Worm (Caenorhabditis elegans) whole organism, L1 larva: Measurements from ENCODE around the gene ZC513.3.
A peak's percentile ranks its signal among the peaks of the same experiment; 100 is the strongest.

Experiments
- Y116A8C.19 ChIP-seq: sonication (generic microtip); optimal IDR thresholded peaks from 2 replicates; lab custom pipeline; 2016; ENCODE audit warnings: missing compliant biosample characterization, missing genetic modification characterization, borderline replicate concordance
- aha-1 ChIP-seq: fragments of 150-350 bp; optimal IDR thresholded peaks from 2 replicates; lab custom pipeline; 2014; ENCODE audit warnings: missing biosample characterization, missing genetic modification characterization
- alr-1 ChIP-seq: fragments of 200-800 bp; sonication (Bioruptor generic); optimal IDR thresholded peaks from 2 replicates; lab custom pipeline; 2018; ENCODE audit warnings: borderline replicate concordance, mild to moderate bottlenecking, missing genetic modification characterization, missing compliant biosample characterization
- ama-1 ChIP-seq: fragments of 150-350 bp; optimal IDR thresholded peaks from 2 replicates; lab custom pipeline; 2014
- blmp-1 ChIP-seq: fragments of 150-350 bp; optimal IDR thresholded peaks from 2 replicates; lab custom pipeline; 2014; ENCODE audit warnings: missing biosample characterization, missing genetic modification characterization
- ceh-63 ChIP-seq: fragments of 200-800 bp; sonication (Bioruptor generic); optimal IDR thresholded peaks from 2 replicates; lab custom pipeline; 2018; ENCODE audit warnings: mild to moderate bottlenecking, missing genetic modification characterization, missing compliant biosample characterization
- ceh-8 ChIP-seq: fragments of 200-800 bp; sonication (Bioruptor generic); optimal IDR thresholded peaks from 2 replicates; lab custom pipeline; 2018; ENCODE audit warnings: mild to moderate bottlenecking, missing genetic modification characterization, moderate library complexity, missing compliant biosample characterization
- ces-1 ChIP-seq: fragments of 150-350 bp; optimal IDR thresholded peaks from 2 replicates; lab custom pipeline; 2014; ENCODE audit warnings: missing biosample characterization, missing genetic modification reagents, missing genetic modification characterization
- dpl-1 ChIP-seq, 3 experiments: fragments of 150-350 bp in 2 of 3; sonication (generic microtip) in 1 of 3; optimal IDR thresholded peaks; 2 replicates each; lab custom pipeline; 2014 to 2017; ENCODE audit warnings: missing biosample characterization in 3 of 3, missing genetic modification characterization in 3 of 3, missing genetic modification reagents in 3 of 3
- dsc-1 ChIP-seq: sonication (generic microtip); optimal IDR thresholded peaks from 2 replicates; lab custom pipeline; 2016; ENCODE audit warnings: mild to moderate bottlenecking, missing genetic modification characterization, missing compliant biosample characterization
- efl-1 ChIP-seq, 4 experiments: fragments of 150-350 bp; optimal IDR thresholded peaks in 3 of 4; peaks in 1 of 4; 1 replicate in 1 of 4; 2 replicates in 3 of 4; lab custom pipeline; 2014; ENCODE audit warnings: missing biosample characterization in 2 of 4, missing genetic modification characterization in 2 of 4, missing genetic modification reagents in 2 of 4
- efl-3 ChIP-seq: fragments of 200-800 bp; sonication (Bioruptor generic); optimal IDR thresholded peaks from 2 replicates; lab custom pipeline; 2018; ENCODE audit warnings: mild to moderate bottlenecking, missing genetic modification characterization, missing compliant biosample characterization
- egl-13 ChIP-seq: sonication (generic microtip); optimal IDR thresholded peaks from 2 replicates; lab custom pipeline; 2016; ENCODE audit warnings: missing genotype, missing genetic modification reagents, missing genetic modification characterization, missing compliant biosample characterization
- elt-2 ChIP-seq: sonication (generic microtip); optimal IDR thresholded peaks from 2 replicates; lab custom pipeline; 2016; ENCODE audit warnings: missing genetic modification characterization, mild to moderate bottlenecking, inconsistent platforms, missing compliant biosample characterization, missing genetic modification reagents
- ets-5 ChIP-seq: fragments of 200-800 bp; sonication (Bioruptor generic); IDR thresholded peaks from 2 replicates; pipeline ENCODE4 v1.3.6; 2022; ENCODE audit warnings: missing genetic modification characterization, missing compliant biosample characterization
- fkh-10 ChIP-seq: sonication (generic microtip); optimal IDR thresholded peaks from 2 replicates; lab custom pipeline; 2017; ENCODE audit warnings: missing biosample characterization, missing genetic modification reagents, missing genetic modification characterization
- fkh-4 ChIP-seq: sonication (generic microtip); optimal IDR thresholded peaks from 2 replicates; lab custom pipeline; 2016; ENCODE audit warnings: missing compliant biosample characterization, missing genetic modification characterization, borderline replicate concordance
- hlh-17 ChIP-seq: fragments of 200-800 bp; sonication (Bioruptor generic); optimal IDR thresholded peaks from 2 replicates; lab custom pipeline; 2018; ENCODE audit warnings: missing genetic modification characterization, mild to moderate bottlenecking, missing compliant biosample characterization, moderate library complexity, borderline replicate concordance
- irx-1 ChIP-seq: sonication (generic microtip); optimal IDR thresholded peaks from 2 replicates; lab custom pipeline; 2016; ENCODE audit warnings: missing genetic modification characterization, missing compliant biosample characterization
- isw-1 ChIP-seq: fragments of 200-800 bp; sonication (Bioruptor generic); IDR thresholded peaks from 2 replicates; pipeline ENCODE4 v1.3.6; 2022; ENCODE audit warnings: missing genetic modification characterization, missing compliant biosample characterization
- lin-13 ChIP-seq: fragments of 150-350 bp; optimal IDR thresholded peaks from 2 replicates; lab custom pipeline; 2014; ENCODE audit warnings: missing biosample characterization, missing genetic modification reagents, missing genetic modification characterization
- lin-14 ChIP-seq: fragments of 200-800 bp; sonication (Bioruptor generic); optimal IDR thresholded peaks from 2 replicates; lab custom pipeline; 2018; ENCODE audit warnings: mild to moderate bottlenecking, missing genetic modification characterization, moderate library complexity, missing compliant biosample characterization
- lin-15B ChIP-seq: fragments of 150-350 bp; sonication (generic microtip); optimal IDR thresholded peaks from 3 replicates; lab custom pipeline; 2014; ENCODE audit warnings: missing biosample characterization, missing genetic modification characterization
- lin-35 ChIP-seq, 2 experiments: fragments of 150-350 bp; optimal IDR thresholded peaks; 2 replicates each; lab custom pipeline; 2014; ENCODE audit warnings: missing biosample characterization in 2 of 2, missing genetic modification characterization in 2 of 2, missing genetic modification reagents in 2 of 2
- lin-39 ChIP-seq: fragments of 150-350 bp; optimal IDR thresholded peaks from 2 replicates; lab custom pipeline; 2014; ENCODE audit warnings: missing biosample characterization, missing genetic modification reagents, missing genetic modification characterization
- lsy-2 ChIP-seq, 2 experiments: fragments of 150-350 bp; optimal IDR thresholded peaks; 2 replicates each; lab custom pipeline; 2014; ENCODE audit warnings: missing biosample characterization in 2 of 2, missing genetic modification characterization in 2 of 2
- mdl-1 ChIP-seq, 2 experiments: fragments of 150-350 bp; optimal IDR thresholded peaks; 2 replicates each; lab custom pipeline; 2014 to 2017; ENCODE audit warnings: missing biosample characterization in 2 of 2, missing genetic modification characterization in 2 of 2, inconsistent platforms in 1 of 2
- mep-1 ChIP-seq: fragments of 150-350 bp; optimal IDR thresholded peaks from 2 replicates; lab custom pipeline; 2014; ENCODE audit warnings: missing biosample characterization, missing genetic modification characterization
- nhr-20 ChIP-seq: sonication (generic microtip); optimal IDR thresholded peaks from 2 replicates; lab custom pipeline; 2016; ENCODE audit warnings: mild to moderate bottlenecking, missing genetic modification characterization, missing compliant biosample characterization
- nhr-47 ChIP-seq: sonication (generic microtip); optimal IDR thresholded peaks from 2 replicates; lab custom pipeline; 2016; ENCODE audit warnings: mild to moderate bottlenecking, missing genetic modification characterization, moderate library complexity, missing compliant biosample characterization
- nhr-84 ChIP-seq: sonication (generic microtip); optimal IDR thresholded peaks from 2 replicates; lab custom pipeline; 2017; ENCODE audit warnings: missing biosample characterization, missing genetic modification characterization
- nhr-85 ChIP-seq: sonication (generic microtip); peaks from one replicate; lab custom pipeline; 2016; ENCODE audit warnings: missing genetic modification characterization, inconsistent platforms, missing compliant biosample characterization
- pag-3 ChIP-seq: sonication (generic microtip); optimal IDR thresholded peaks from 2 replicates; lab custom pipeline; 2017; ENCODE audit warnings: missing genetic modification characterization, mild to moderate bottlenecking, missing compliant biosample characterization, antibody characterized with exemption, borderline replicate concordance; ENCODE audit not compliant: insufficient read depth
- pax-3 ChIP-seq: fragments of 200-800 bp; sonication (Bioruptor generic); optimal IDR thresholded peaks from 2 replicates; lab custom pipeline; 2018; ENCODE audit warnings: mild to moderate bottlenecking, missing genetic modification characterization, moderate library complexity, missing compliant biosample characterization
- pqm-1 ChIP-seq: sonication (generic microtip); optimal IDR thresholded peaks from 3 replicates; lab custom pipeline; 2017; ENCODE audit warnings: missing biosample characterization, missing genetic modification characterization
- skn-1 ChIP-seq: fragments of 150-350 bp; optimal IDR thresholded peaks from 2 replicates; lab custom pipeline; 2014; ENCODE audit warnings: missing biosample characterization, missing genetic modification characterization
- snpc-4 ChIP-seq: fragments of 150-350 bp; optimal IDR thresholded peaks from 2 replicates; lab custom pipeline; 2014; ENCODE audit warnings: missing biosample characterization, missing genetic modification characterization
- snu-23 ChIP-seq: sonication (generic microtip); optimal IDR thresholded peaks from 2 replicates; lab custom pipeline; 2016; ENCODE audit warnings: missing genetic modification characterization, missing compliant biosample characterization
- sox-4 ChIP-seq: sonication (generic microtip); optimal IDR thresholded peaks from 2 replicates; lab custom pipeline; 2016; ENCODE audit warnings: missing genetic modification characterization, missing compliant biosample characterization
- unc-130 ChIP-seq: fragments of 150-350 bp; optimal IDR thresholded peaks from 2 replicates; lab custom pipeline; 2017; ENCODE audit warnings: missing biosample characterization, missing genetic modification characterization, inconsistent platforms
- unc-30 ChIP-seq: sonication (generic microtip); optimal IDR thresholded peaks from 2 replicates; lab custom pipeline; 2017; ENCODE audit warnings: missing biosample characterization, missing genetic modification characterization
- unc-62 ChIP-seq: fragments of 150-350 bp; optimal IDR thresholded peaks from 2 replicates; lab custom pipeline; 2014; ENCODE audit warnings: missing biosample characterization, missing genetic modification reagents, missing genetic modification characterization
- unc-86 ChIP-seq: sonication (generic microtip); optimal IDR thresholded peaks from 2 replicates; lab custom pipeline; 2016; ENCODE audit warnings: missing genetic modification characterization, missing compliant biosample characterization
- unc-98 ChIP-seq: fragments of 200-800 bp; sonication (Bioruptor generic); IDR thresholded peaks from 2 replicates; pipeline ENCODE4 v1.3.6; 2022; ENCODE audit warnings: missing genetic modification characterization, missing compliant biosample characterization
- vab-15 ChIP-seq: sonication (generic microtip); optimal IDR thresholded peaks from 2 replicates; lab custom pipeline; 2017; ENCODE audit warnings: missing genotype, mild to moderate bottlenecking, missing genetic modification characterization, missing compliant biosample characterization
- xbp-1 ChIP-seq: sonication (generic microtip); optimal IDR thresholded peaks from 2 replicates; lab custom pipeline; 2016; ENCODE audit warnings: missing genetic modification characterization, missing compliant biosample characterization
- ztf-11 ChIP-seq, 2 experiments: sonication (generic microtip); optimal IDR thresholded peaks; 2 replicates each; lab custom pipeline; 2016 to 2017; ENCODE audit warnings: missing genetic modification characterization in 2 of 2, missing biosample characterization in 1 of 2, missing compliant biosample characterization in 1 of 2

ZC513.3 gene

ce11 chrV:8018919-8019318 lies 27.9 kb upstream of the ZC513.3 start:
- TF ChIP-seq unc-130, result no peak
- TF ChIP-seq elt-2 (tag; lab: Kevin White, UChicago), result peak; percentile 18
- TF ChIP-seq, all 84 proteins: peak for 1

- TF ChIP-seq fkh-4 (tag; lab: Kevin White, UChicago), result no peak
- TF ChIP-seq mdl-1 (tag; optimal IDR thresholded peaks at IDR 0.05; lab: Kevin White, UChicago), result no peak
- no peak for TF ChIP-seq skn-1 (tag; lab: Kevin White, UChicago)
- TF ChIP-seq pqm-1, result peak; percentile 1
- TF ChIP-seq egl-13 (tag; lab: Kevin White, UChicago), result no peak
- peak; percentile 17 for TF ChIP-seq elt-2 (tag; lab: Kevin White, UChicago)
- no peak for TF ChIP-seq lsy-2 (tag; optimal IDR thresholded peaks at IDR 0.05; lab: Kevin White, UChicago)
These were observed 27.0 kb upstream of the ZC513.3 start for ce11 chrV:8019783-8020182.

- TF ChIP-seq fkh-10, result no peak
- no peak for TF ChIP-seq hlh-17
- no peak for TF ChIP-seq pqm-1
- TF ChIP-seq efl-1 (optimal IDR thresholded peaks at IDR 0.05; lab: Kevin White, UChicago), result peak in 1 of 2 experiments; percentile 5
- peak in 1 of 2 experiments; percentile 84 for TF ChIP-seq efl-1 (GFP tag; optimal IDR thresholded peaks at IDR 0.05 in 1 of 2; lab: Kevin White, UChicago)
- no peak for TF ChIP-seq pax-3 (tag; lab: Kevin White, UChicago)
- TF ChIP-seq lin-35 (GFP tag; optimal IDR thresholded peaks at IDR 0.05; lab: Kevin White, UChicago), result peak in 1 of 2 experiments; percentile 30
- TF ChIP-seq nhr-20, result peak; percentile 31
- no peak for TF ChIP-seq ceh-63 (GFP tag; lab: Kevin White, UChicago)
- TF ChIP-seq lin-39, result no peak
- TF ChIP-seq blmp-1 (tag; lab: Kevin White, UChicago), result peak; percentile 8
These were observed 24.8 kb upstream of the ZC513.3 start, which contains the start of gene ech-3 for ce11 chrV:8022040-8022439. ech-3 (plus strand) TSS chrV:8022217.

ce11 chrV:8024752-8025151 lies 22.1 kb upstream of the ZC513.3 start, which contains the start of gene F43H9.3:
F43H9.3 (minus strand) TSS chrV:8024940.
- no peak for TF ChIP-seq nhr-84 (tag; lab: Kevin White, UChicago)
- peak; percentile 28 for TF ChIP-seq unc-130
- no peak for TF ChIP-seq lin-14 (GFP tag; lab: Kevin White, UChicago)
- no peak for TF ChIP-seq irx-1 (tag; lab: Kevin White, UChicago)
- TF ChIP-seq unc-98 (GFP tag; lab: Robert Waterston, UW), result no peak
- no peak for TF ChIP-seq unc-62
- peak; percentile 19 for TF ChIP-seq snu-23 (GFP tag; lab: Kevin White, UChicago)
- TF ChIP-seq nhr-85 (tag; lab: Kevin White, UChicago), result no peak
- no peak for TF ChIP-seq isw-1 (GFP tag; lab: Robert Waterston, UW)
- no peak for TF ChIP-seq ztf-11 (tag; optimal IDR thresholded peaks at IDR 0.05; lab: Kevin White, UChicago)
- TF ChIP-seq ces-1 (GFP tag; lab: Kevin White, UChicago), result no peak
- TF ChIP-seq vab-15, result no peak
- TF ChIP-seq aha-1 (tag; lab: Kevin White, UChicago), result no peak
- no peak for TF ChIP-seq pag-3 (tag; lab: Kevin White, UChicago)
- no peak for TF ChIP-seq alr-1 (tag; lab: Kevin White, UChicago)
- TF ChIP-seq ceh-8 (GFP tag; lab: Kevin White, UChicago), result no peak
- TF ChIP-seq unc-86 (tag; lab: Kevin White, UChicago), result no peak
- peak in 2 of 3 experiments; percentile 47 to 60 for TF ChIP-seq dpl-1 (GFP tag; optimal IDR thresholded peaks at IDR 0.05; lab: Kevin White, UChicago)
- no peak for TF ChIP-seq dsc-1
- TF ChIP-seq xbp-1 (tag; lab: Kevin White, UChicago), result no peak
- no peak for TF ChIP-seq lin-39
- no peak for TF ChIP-seq lin-15B (tag; lab: Kevin White, UChicago)
- TF ChIP-seq sox-4 (tag; lab: Kevin White, UChicago), result no peak
- TF ChIP-seq ama-1 (lab: Kevin White, UChicago), result no peak
- peak in 1 of 2 experiments; percentile 17 for TF ChIP-seq mdl-1 (tag; optimal IDR thresholded peaks at IDR 0.05; lab: Kevin White, UChicago)
- TF ChIP-seq mep-1 (tag; lab: Kevin White, UChicago), result no peak
- no peak for TF ChIP-seq unc-30 (tag; lab: Kevin White, UChicago)
- TF ChIP-seq snpc-4, result no peak
- TF ChIP-seq ets-5 (GFP tag; lab: Robert Waterston, UW), result no peak
- TF ChIP-seq efl-3, result no peak
- TF ChIP-seq nhr-47 (tag; lab: Kevin White, UChicago), result no peak
- TF ChIP-seq Y116A8C.19, result no peak
- no peak for TF ChIP-seq lin-13 (GFP tag; lab: Kevin White, UChicago)
